Worm (Caenorhabditis elegans): ENCODE data around the gene pdcd-2.

Gene pdcd-2

DNA sequence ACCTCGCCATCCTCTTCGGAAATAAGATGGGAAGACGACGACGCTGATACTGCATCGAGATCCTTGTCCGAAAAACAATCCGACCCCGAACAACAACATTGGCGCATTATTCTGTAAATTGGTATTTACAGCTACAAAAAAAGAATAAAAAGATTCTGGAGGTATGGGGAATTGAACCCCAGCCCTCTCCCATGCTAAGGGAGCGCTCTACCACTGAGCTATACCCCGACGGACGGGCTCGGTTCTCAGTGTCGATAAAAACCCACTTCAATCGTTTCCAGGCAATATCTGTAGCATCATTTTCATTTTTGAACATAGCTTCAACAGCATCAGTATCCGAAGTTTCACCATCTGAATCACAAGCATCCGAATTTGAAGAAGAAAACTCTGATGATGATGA lies 10.9 kb upstream of the pdcd-2 start (continued):
- TF ChIP-seq F37D6.2 (tag; optimal IDR thresholded peaks at IDR 0.05), result no peak
- no peak for TF ChIP-seq php-3 (GFP tag; IDR thresholded peaks at IDR 0.05)
- TF ChIP-seq daf-8 (GFP tag; IDR thresholded peaks at IDR 0.05), result no peak
- no peak for TF ChIP-seq spr-3 (GFP tag; optimal IDR thresholded peaks at IDR 0.05)
- peak; percentile 70; the same call in 1 of the 2 replicates for TF ChIP-seq ctbp-1 (GFP tag; IDR thresholded peaks at IDR 0.05)
- no peak for TF ChIP-seq hif-1 (tag; optimal IDR thresholded peaks at IDR 0.05)
- peak; percentile 21 for TF ChIP-seq snpc-4 (tag; optimal IDR thresholded peaks at IDR 0.05)
- no peak for TF ChIP-seq jun-1 (tag; optimal IDR thresholded peaks at IDR 0.05)
- TF ChIP-seq dmd-6 (GFP tag; IDR thresholded peaks at IDR 0.05), result peak; percentile 47
- TF ChIP-seq lsy-2 (tag; optimal IDR thresholded peaks at IDR 0.05), result no peak
- no peak for TF ChIP-seq zip-11 (GFP tag; IDR thresholded peaks at IDR 0.05)
- no peak for TF ChIP-seq dmd-9 (GFP tag; IDR thresholded peaks at IDR 0.05)
- TF ChIP-seq ceh-62 (tag; optimal IDR thresholded peaks at IDR 0.05), result no peak
- TF ChIP-seq ZK546.5 (tag; optimal IDR thresholded peaks at IDR 0.05), result no peak
- TF ChIP-seq hmg-1.1 (GFP tag; IDR thresholded peaks at IDR 0.05), result no peak; the same call in 1 of the 2 replicates
- TF ChIP-seq mxl-2 (GFP tag; conservative IDR thresholded peaks at IDR 0.05), result no peak
- TF ChIP-seq T20F7.1 (GFP tag; optimal IDR thresholded peaks at IDR 0.05), result no peak
- TF ChIP-seq spr-1 (tag; optimal IDR thresholded peaks at IDR 0.05), result peak; percentile 9
- TF ChIP-seq lin-1 (GFP tag; IDR thresholded peaks at IDR 0.05), result peak; percentile 78; the same call in 1 of the 2 replicates
- TF ChIP-seq arid-1 (GFP tag; conservative IDR thresholded peaks at IDR 0.05), result peak; percentile 80
- peak; percentile 86 for TF ChIP-seq daf-19 (GFP tag; conservative IDR thresholded peaks at IDR 0.05)
- TF ChIP-seq lin-38 (GFP tag; IDR thresholded peaks at IDR 0.05), result peak; percentile 64
- TF ChIP-seq nhr-42 (GFP tag; IDR thresholded peaks at IDR 0.05), result no peak
- TF ChIP-seq lir-3 (tag; optimal IDR thresholded peaks at IDR 0.05), result no peak
- no peak for TF ChIP-seq set-16 (GFP tag; IDR thresholded peaks at IDR 0.05)
- no peak for TF ChIP-seq nhr-6 (tag; optimal IDR thresholded peaks at IDR 0.05)
- no peak for TF ChIP-seq ZK337.2 (GFP tag; IDR thresholded peaks at IDR 0.05)
- TF ChIP-seq daf-16 (GFP tag; optimal IDR thresholded peaks at IDR 0.05), result peak in 1 of 2 experiments; percentile 5
- TF ChIP-seq daf-16 (tag; optimal IDR thresholded peaks at IDR 0.05), result peak; percentile 56
- peak; percentile 63 for TF ChIP-seq aha-1 (tag)
- no peak for TF ChIP-seq F49E8.2 (tag; optimal IDR thresholded peaks at IDR 0.05; ENCODE audit: borderline replicate concordance)
- no peak for TF ChIP-seq nhr-76 (tag; optimal IDR thresholded peaks at IDR 0.05)
- TF ChIP-seq lim-7 (GFP tag; IDR thresholded peaks at IDR 0.05), result peak; percentile 79
- TF ChIP-seq ama-1 (optimal IDR thresholded peaks at IDR 0.05), result no peak
- no peak for TF ChIP-seq nhr-11 (tag; optimal IDR thresholded peaks at IDR 0.05)
- TF ChIP-seq aly-2 (tag; optimal IDR thresholded peaks at IDR 0.05), result no peak
- no peak for TF ChIP-seq nhr-111 (GFP tag; optimal IDR thresholded peaks at IDR 0.05)
- TF ChIP-seq mdl-1 (tag; optimal IDR thresholded peaks at IDR 0.05), result no peak
- no peak for TF ChIP-seq egl-27 (tag; optimal IDR thresholded peaks at IDR 0.05)
- TF ChIP-seq madf-9 (GFP tag; conservative IDR thresholded peaks at IDR 0.05), result 0 out of 2 replicates have a peak, but pooled peaks have one; percentile 25
- TF ChIP-seq cey-2 (tag; optimal IDR thresholded peaks at IDR 0.05; ENCODE audit: borderline replicate concordance, insufficient read depth), result no peak
- TF ChIP-seq unc-39 (tag; optimal IDR thresholded peaks at IDR 0.05), result no peak
- TF ChIP-seq saeg-2 (GFP tag; IDR thresholded peaks at IDR 0.05), result no peak
- TF ChIP-seq unc-62 (GFP tag; optimal IDR thresholded peaks at IDR 0.05 in 1 of 2), result peak in 1 of 2 experiments; percentile 43
- TF ChIP-seq unc-62 (tag; optimal IDR thresholded peaks at IDR 0.05), result no peak
- no peak for TF ChIP-seq snpc-1.2 (GFP tag; IDR thresholded peaks at IDR 0.05)
- no peak for TF ChIP-seq zip-2 (tag; optimal IDR thresholded peaks at IDR 0.05)
- 0 out of 2 replicates have a peak, but pooled peaks have one; percentile 13 for TF ChIP-seq Y105C5A.15 (GFP tag; IDR thresholded peaks at IDR 0.05)
- TF ChIP-seq nhr-28 (tag; optimal IDR thresholded peaks at IDR 0.05), result no peak
- TF ChIP-seq lin-39 (tag; optimal IDR thresholded peaks at IDR 0.05), result no peak
- TF ChIP-seq D1046.2 (GFP tag; IDR thresholded peaks at IDR 0.05), result 0 out of 2 replicates have a peak, but pooled peaks have one; percentile 58
- TF ChIP-seq sdz-12 (GFP tag; optimal IDR thresholded peaks at IDR 0.05), result peak; percentile 7
- TF ChIP-seq pqm-1 (tag; optimal IDR thresholded peaks at IDR 0.05), result no peak

Measured in whole organism, L4 larva.